Worm (Caenorhabditis elegans) whole organism, late embryonic: Measurements from ENCODE around the gene srw-134.

ENCODE experiments used
- C08G9.2 ChIP-seq: sonication (generic microtip); optimal IDR thresholded peaks from 2 replicates; lab custom pipeline; 2016; ENCODE audit warnings: mild to moderate bottlenecking, missing genetic modification characterization, moderate library complexity, missing compliant biosample characterization
- C38D4.7 ChIP-seq: fragments of 200-800 bp; sonication (Bioruptor generic); optimal IDR thresholded peaks from 2 replicates; lab custom pipeline; 2018; ENCODE audit warnings: mild to moderate bottlenecking, missing genetic modification characterization, moderate library complexity, missing compliant biosample characterization
- T23F11.4 ChIP-seq: fragments of 200-800 bp; sonication (Bioruptor generic); optimal IDR thresholded peaks from 2 replicates; lab custom pipeline; 2018; ENCODE audit warnings: mild to moderate bottlenecking, missing genetic modification characterization, missing compliant biosample characterization
- ahr-1 ChIP-seq: sonication (generic microtip); optimal IDR thresholded peaks from 2 replicates; lab custom pipeline; 2016; ENCODE audit warnings: missing genetic modification characterization, missing compliant biosample characterization
- ceh-14 ChIP-seq: sonication (generic microtip); optimal IDR thresholded peaks from 2 replicates; lab custom pipeline; 2016; ENCODE audit warnings: missing genotype, missing genetic modification characterization, missing compliant biosample characterization
- ceh-18 ChIP-seq: sonication (generic microtip); optimal IDR thresholded peaks from 2 replicates; lab custom pipeline; 2016; ENCODE audit warnings: missing genetic modification characterization, missing compliant biosample characterization
- ceh-19 ChIP-seq: fragments of 200-800 bp; sonication (Bioruptor generic); optimal IDR thresholded peaks from 2 replicates; lab custom pipeline; 2018; ENCODE audit warnings: mild to moderate bottlenecking, missing genetic modification characterization, missing compliant biosample characterization
- ceh-24 ChIP-seq: sonication (generic microtip); optimal IDR thresholded peaks from 2 replicates; lab custom pipeline; 2016; ENCODE audit warnings: mild to moderate bottlenecking, missing genetic modification characterization, missing compliant biosample characterization
- ceh-31 ChIP-seq: sonication (generic microtip); optimal IDR thresholded peaks from 2 replicates; lab custom pipeline; 2016; ENCODE audit warnings: missing genetic modification characterization, missing compliant biosample characterization
- ceh-48 ChIP-seq: sonication (generic microtip); optimal IDR thresholded peaks from 2 replicates; lab custom pipeline; 2016; ENCODE audit warnings: missing genetic modification characterization, inconsistent platforms, missing compliant biosample characterization
- ceh-6 ChIP-seq: fragments of 200-800 bp; sonication (Bioruptor generic); optimal IDR thresholded peaks from 2 replicates; lab custom pipeline; 2018; ENCODE audit warnings: mild to moderate bottlenecking, missing genetic modification characterization, missing compliant biosample characterization
- ceh-9 ChIP-seq: sonication (generic microtip); optimal IDR thresholded peaks from 2 replicates; lab custom pipeline; 2016; ENCODE audit warnings: mild to moderate bottlenecking, missing genetic modification characterization, inconsistent platforms, missing compliant biosample characterization
- dmd-4 ChIP-seq: sonication (generic microtip); optimal IDR thresholded peaks from 2 replicates; lab custom pipeline; 2016; ENCODE audit warnings: borderline replicate concordance, missing genetic modification characterization, missing compliant biosample characterization
- dve-1 ChIP-seq: sonication (generic microtip); optimal IDR thresholded peaks from 2 replicates; lab custom pipeline; 2017; ENCODE audit warnings: antibody characterized with exemption, mild to moderate bottlenecking, missing genetic modification characterization, missing compliant biosample characterization
- elt-4 ChIP-seq: sonication (generic microtip); optimal IDR thresholded peaks from 2 replicates; lab custom pipeline; 2016; ENCODE audit warnings: missing genetic modification characterization, missing compliant biosample characterization
- eyg-1 ChIP-seq: sonication (generic microtip); optimal IDR thresholded peaks from 2 replicates; lab custom pipeline; 2016; ENCODE audit warnings: missing genotype, missing genetic modification characterization, missing compliant biosample characterization
- fkh-10 ChIP-seq: fragments of 150-350 bp; optimal IDR thresholded peaks from 2 replicates; lab custom pipeline; 2014; ENCODE audit warnings: missing biosample characterization, missing genetic modification reagents, missing genetic modification characterization
- fkh-6 ChIP-seq: sonication (generic microtip); optimal IDR thresholded peaks from 2 replicates; lab custom pipeline; 2016; ENCODE audit warnings: missing genetic modification characterization, missing compliant biosample characterization
- gmeb-2 ChIP-seq: sonication (generic microtip); optimal IDR thresholded peaks from 2 replicates; lab custom pipeline; 2016; ENCODE audit warnings: missing genetic modification characterization, inconsistent platforms, missing compliant biosample characterization
- hlh-13 ChIP-seq: fragments of 200-800 bp; sonication (Bioruptor generic); optimal IDR thresholded peaks from 2 replicates; lab custom pipeline; 2018; ENCODE audit warnings: mild to moderate bottlenecking, missing genetic modification characterization, missing compliant biosample characterization
- hlh-30 ChIP-seq: sonication (generic microtip); optimal IDR thresholded peaks from 2 replicates; lab custom pipeline; 2017; ENCODE audit warnings: antibody characterized with exemption, missing genetic modification characterization, missing compliant biosample characterization; ENCODE audit not compliant: insufficient read depth
- hlh-8 ChIP-seq: sonication (generic microtip); optimal IDR thresholded peaks from 2 replicates; lab custom pipeline; 2016; ENCODE audit warnings: missing genotype, missing genetic modification characterization, missing compliant biosample characterization
- lim-6 ChIP-seq: sonication (generic microtip); optimal IDR thresholded peaks from 2 replicates; lab custom pipeline; 2016; ENCODE audit warnings: missing genetic modification characterization, missing compliant biosample characterization
- lin-11 ChIP-seq: fragments of 200-800 bp; sonication (Bioruptor generic); optimal IDR thresholded peaks from 2 replicates; lab custom pipeline; 2018; ENCODE audit warnings: mild to moderate bottlenecking, missing genetic modification characterization, missing compliant biosample characterization
- madf-2 ChIP-seq: sonication (generic microtip); optimal IDR thresholded peaks from 2 replicates; lab custom pipeline; 2017; ENCODE audit warnings: missing genetic modification characterization, missing compliant biosample characterization
- mec-3 ChIP-seq: sonication (generic microtip); optimal IDR thresholded peaks from 2 replicates; lab custom pipeline; 2016; ENCODE audit warnings: borderline replicate concordance, missing genetic modification characterization, missing compliant biosample characterization
- pat-9 ChIP-seq: fragments of 200-800 bp; sonication (Bioruptor generic); optimal IDR thresholded peaks from 2 replicates; lab custom pipeline; 2018; ENCODE audit warnings: mild to moderate bottlenecking, missing genetic modification characterization, moderate library complexity, missing compliant biosample characterization
- pax-1 ChIP-seq: fragments of 150-350 bp; optimal IDR thresholded peaks from 2 replicates; lab custom pipeline; 2014; ENCODE audit warnings: missing biosample characterization, missing genetic modification characterization
- pqm-1 ChIP-seq: sonication (generic microtip); optimal IDR thresholded peaks from 2 replicates; lab custom pipeline; 2016; ENCODE audit warnings: missing genetic modification characterization, missing compliant biosample characterization
- pros-1 ChIP-seq: fragments of 150-350 bp; optimal IDR thresholded peaks from 2 replicates; lab custom pipeline; 2014; ENCODE audit warnings: missing biosample characterization, missing genetic modification reagents, missing genetic modification characterization
- ref-2 ChIP-seq: sonication (generic microtip); optimal IDR thresholded peaks from 2 replicates; lab custom pipeline; 2016; ENCODE audit warnings: missing genetic modification characterization, missing compliant biosample characterization
- rnt-1 ChIP-seq: sonication (generic microtip); optimal IDR thresholded peaks from 2 replicates; lab custom pipeline; 2016; ENCODE audit warnings: missing genetic modification characterization, missing compliant biosample characterization
- sox-2 ChIP-seq: fragments of 200-800 bp; sonication (Bioruptor generic); IDR thresholded peaks from 2 replicates; pipeline ENCODE4 v1.3.6; 2022; ENCODE audit warnings: missing genetic modification reagents, missing genetic modification characterization, missing compliant biosample characterization
- sox-4 ChIP-seq: sonication (generic microtip); optimal IDR thresholded peaks from 2 replicates; lab custom pipeline; 2017; ENCODE audit warnings: mild to moderate bottlenecking, missing genetic modification characterization, inconsistent platforms, missing compliant biosample characterization
- tbx-2 ChIP-seq: sonication (generic microtip); optimal IDR thresholded peaks from 2 replicates; lab custom pipeline; 2016; ENCODE audit warnings: missing genetic modification characterization, missing compliant biosample characterization
- ttx-3 ChIP-seq: sonication (generic microtip); optimal IDR thresholded peaks from 2 replicates; lab custom pipeline; 2016; ENCODE audit warnings: missing genetic modification reagents, missing genetic modification characterization, missing compliant biosample characterization
- unc-42 ChIP-seq: sonication (generic microtip); optimal IDR thresholded peaks from 2 replicates; lab custom pipeline; 2016; ENCODE audit warnings: missing genotype, missing genetic modification characterization, missing compliant biosample characterization
- ztf-16 ChIP-seq: sonication (generic microtip); optimal IDR thresholded peaks from 2 replicates; lab custom pipeline; 2017; ENCODE audit warnings: missing genetic modification characterization, missing compliant biosample characterization

The srw-134 gene

DNA sequence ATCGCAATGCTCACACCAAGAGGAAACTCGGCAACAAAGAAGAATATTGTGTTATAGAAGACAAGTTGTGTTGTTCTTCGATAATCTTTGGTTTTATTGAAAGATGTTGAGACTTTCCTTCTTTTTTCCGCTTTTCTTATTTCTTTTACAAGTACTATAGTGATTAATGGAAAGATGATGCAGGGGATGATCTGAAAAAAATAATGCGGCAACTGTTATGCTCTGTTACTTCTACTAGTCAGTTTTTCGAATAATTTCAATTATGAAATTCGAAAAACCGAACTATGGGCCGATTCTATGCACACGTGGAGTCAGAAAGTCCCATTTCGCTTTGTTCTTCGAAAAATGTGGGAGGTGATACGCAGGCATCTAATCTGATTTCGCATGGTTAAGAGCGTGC is 5.7 kb downstream of the srw-134 start:
- no peak for TF ChIP-seq ttx-3 (tag; lab: Kevin White, UChicago)
- no peak for TF ChIP-seq mec-3
- no peak for TF ChIP-seq elt-4 (tag; lab: Kevin White, UChicago)
- TF ChIP-seq sox-2 (GFP tag; lab: Robert Waterston, UW): no peak
- no peak for TF ChIP-seq pros-1
- TF ChIP-seq ceh-19 (GFP tag; lab: Kevin White, UChicago): no peak
- no peak for TF ChIP-seq ahr-1 (tag; lab: Kevin White, UChicago)
- no peak for TF ChIP-seq lin-11 (tag; lab: Kevin White, UChicago)

ce11 chrV:4104298-4104697 is 8.1 kb downstream of the srw-134 start, which contains the start of gene srj-39:
TSS of gene srj-39 (plus strand) at chrV:4104598.
- no peak for TF ChIP-seq lim-6 (tag; lab: Kevin White, UChicago)
- no peak for TF ChIP-seq gmeb-2 (tag; lab: Kevin White, UChicago)
- TF ChIP-seq ceh-6 (GFP tag; lab: Kevin White, UChicago): no peak
- no peak for TF ChIP-seq dmd-4 (tag; lab: Kevin White, UChicago)
- TF ChIP-seq pat-9 (tag; lab: Kevin White, UChicago): no peak
- TF ChIP-seq, all 69 proteins: peak for 0

DNA sequence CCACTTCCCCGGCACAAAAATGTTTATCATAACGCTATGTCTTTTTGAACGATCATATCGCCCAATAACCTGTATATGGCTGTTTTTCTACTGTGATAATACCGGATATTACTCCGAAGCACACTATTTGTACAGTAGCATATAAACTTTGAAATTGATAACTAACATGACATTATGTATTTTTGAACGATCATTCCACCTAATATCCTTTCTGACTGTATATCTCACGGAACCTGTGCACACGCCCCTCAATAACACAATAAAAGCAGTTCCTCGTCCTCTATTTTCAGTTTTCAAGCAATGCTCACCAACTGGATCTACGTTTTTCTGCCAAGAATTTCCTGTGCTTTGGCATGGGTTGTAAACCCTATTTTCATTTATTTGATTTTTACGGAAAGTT is 10.8 kb downstream of the srw-134 start, which contains the start of gene srj-40:
Gene srj-40, plus strand, starts transcription at position 301 of the 400 bp plus-strand sequence.
- TF ChIP-seq hlh-13 (GFP tag; lab: Kevin White, UChicago): no peak
- TF ChIP-seq unc-42 (tag; lab: Kevin White, UChicago): no peak
- no peak for TF ChIP-seq pqm-1 (tag; lab: Kevin White, UChicago)
- no peak for TF ChIP-seq rnt-1 (tag; lab: Kevin White, UChicago)
- no peak for TF ChIP-seq C08G9.2 (tag; lab: Kevin White, UChicago)
- TF ChIP-seq ceh-9 (tag; lab: Kevin White, UChicago): no peak
- TF ChIP-seq tbx-2: no peak
- TF ChIP-seq ceh-18 (tag; lab: Kevin White, UChicago): no peak
- TF ChIP-seq pax-1: no peak
- TF ChIP-seq ceh-48 (tag; lab: Kevin White, UChicago): no peak
- no peak for TF ChIP-seq ref-2 (tag; lab: Kevin White, UChicago)
- no peak for TF ChIP-seq lin-11 (tag; lab: Kevin White, UChicago)
- TF ChIP-seq T23F11.4 (GFP tag; lab: Kevin White, UChicago): no peak
- no peak for TF ChIP-seq hlh-30
- no peak for TF ChIP-seq lim-6 (tag; lab: Kevin White, UChicago)
- TF ChIP-seq pros-1: no peak
- no peak for TF ChIP-seq fkh-6
- TF ChIP-seq elt-4 (tag; lab: Kevin White, UChicago): no peak
- no peak for TF ChIP-seq ztf-16 (tag; lab: Kevin White, UChicago)

DNA sequence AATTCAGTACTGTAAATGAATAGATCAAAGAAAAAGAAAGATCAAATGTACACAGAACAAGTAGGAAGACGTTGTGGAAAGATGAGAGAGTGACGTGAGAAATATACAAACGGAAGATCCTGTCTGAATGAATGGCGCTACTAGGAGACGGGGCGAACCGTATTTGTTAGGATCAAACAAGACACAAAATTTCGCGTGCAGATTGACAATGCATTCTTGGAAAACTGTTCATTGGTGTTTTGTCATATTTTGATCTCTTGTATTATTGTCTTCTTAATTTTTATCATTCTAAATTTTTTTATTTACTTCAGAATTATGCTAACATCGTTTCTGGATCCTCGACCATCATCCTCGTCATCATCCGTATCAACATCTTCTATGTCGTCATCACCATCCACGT is 17.7 kb downstream of the srw-134 start, which contains the start of gene nhr-181:
Gene nhr-181, plus strand, starts transcription at position 301 of the 400 bp plus-strand sequence.
- no peak for TF ChIP-seq pax-1
- no peak for TF ChIP-seq pros-1
- TF ChIP-seq ceh-24: no peak

ce11 chrV:4082952-4083351 is 29.5 kb downstream of the srw-134 start, which contains the start of gene F38H12.5:
TSS of gene F38H12.5 (minus strand) at chrV:4083052.
- TF ChIP-seq C38D4.7: no peak
- TF ChIP-seq dve-1 (tag; lab: Kevin White, UChicago): no peak
- TF ChIP-seq gmeb-2 (tag; lab: Kevin White, UChicago): no peak
- TF ChIP-seq hlh-8: no peak
- TF ChIP-seq ceh-31 (tag; lab: Kevin White, UChicago): no peak
- no peak for TF ChIP-seq pros-1
- no peak for TF ChIP-seq tbx-2
- TF ChIP-seq sox-4 (tag; lab: Kevin White, UChicago): no peak
- no peak for TF ChIP-seq madf-2 (tag; lab: Kevin White, UChicago)
- no peak for TF ChIP-seq eyg-1 (tag; lab: Kevin White, UChicago)
- TF ChIP-seq ceh-14 (tag; lab: Kevin White, UChicago): no peak
- TF ChIP-seq lin-11 (tag; lab: Kevin White, UChicago): no peak
- no peak for TF ChIP-seq C08G9.2 (tag; lab: Kevin White, UChicago)
- no peak for TF ChIP-seq fkh-10 (GFP tag; lab: Kevin White, UChicago)
